Fruit fly (Drosophila melanogaster): ENCODE results near the gene wam.
A peak's percentile ranks its signal among the peaks of the same experiment; 100 is the strongest.

Gene wam

dm6 chr3R:23333334-23334035, 45.6 kb upstream of the wam start:
- TF ChIP-seq brk (GFP tag; optimal IDR thresholded peaks at IDR 0.05), result no peak
- no peak for TF ChIP-seq lola (GFP tag; optimal IDR thresholded peaks at IDR 0.05)
- peak; percentile 24 for TF ChIP-seq pan (optimal IDR thresholded peaks at IDR 0.05)
- TF ChIP-seq ey (GFP tag; optimal IDR thresholded peaks at IDR 0.05), result peak; percentile 52
- no peak for TF ChIP-seq Vsx2 (GFP tag; optimal IDR thresholded peaks at IDR 0.05; ENCODE audit: partially characterized antibody)
- peak; percentile 58 for TF ChIP-seq rgr (GFP tag; optimal IDR thresholded peaks at IDR 0.05)
- no peak for TF ChIP-seq Hr83 (GFP tag; optimal IDR thresholded peaks at IDR 0.05; ENCODE audit: poor library complexity, severe bottlenecking)
- TF ChIP-seq Hnf4 (GFP tag; optimal IDR thresholded peaks at IDR 0.05), result peak; percentile 45
- TF ChIP-seq Rel (GFP tag; optimal IDR thresholded peaks at IDR 0.05), result no peak
- TF ChIP-seq Rel (tag; optimal IDR thresholded peaks at IDR 0.05), result no peak
- TF ChIP-seq OdsH (GFP tag; optimal IDR thresholded peaks at IDR 0.05), result peak; percentile 65
- peak; percentile 59 for TF ChIP-seq fru (GFP tag; optimal IDR thresholded peaks at IDR 0.05)
- no peak for TF ChIP-seq psq (GFP tag; optimal IDR thresholded peaks at IDR 0.05)
- peak; percentile 66 for TF ChIP-seq h (GFP tag; optimal IDR thresholded peaks at IDR 0.05)
- TF ChIP-seq sv (GFP tag; optimal IDR thresholded peaks at IDR 0.05), result no peak
- no peak for TF ChIP-seq Mio (GFP tag; optimal IDR thresholded peaks at IDR 0.05)
- TF ChIP-seq jim (GFP tag; optimal IDR thresholded peaks at IDR 0.05), result no peak
- TF ChIP-seq CG32264 (GFP tag; optimal IDR thresholded peaks at IDR 0.05), result peak; percentile 33
- peak; percentile 36 for TF ChIP-seq Dfd (GFP tag; optimal IDR thresholded peaks at IDR 0.05)
- no peak for TF ChIP-seq Jra (GFP tag; optimal IDR thresholded peaks at IDR 0.05)
- TF ChIP-seq foxo (GFP tag; optimal IDR thresholded peaks at IDR 0.05), result peak in 1 of 2 experiments; percentile 68
- TF ChIP-seq dl (GFP tag; optimal IDR thresholded peaks at IDR 0.05; ENCODE audit: insufficient read depth in 1 of 2, partially characterized antibody in 2 of 2), result no peak
- TF ChIP-seq HLH106 (tag; optimal IDR thresholded peaks at IDR 0.05), result peak; percentile 59
- TF ChIP-seq woc (GFP tag; optimal IDR thresholded peaks at IDR 0.05), result peak; percentile 89
- TF ChIP-seq dmrt93B (GFP tag; optimal IDR thresholded peaks at IDR 0.05), result peak; percentile 27
- TF ChIP-seq Hr78 (GFP tag; optimal IDR thresholded peaks at IDR 0.05), result no peak
- TF ChIP-seq usp (GFP tag; optimal IDR thresholded peaks at IDR 0.05), result no peak
- peak; percentile 46 for TF ChIP-seq tai (GFP tag; optimal IDR thresholded peaks at IDR 0.05)
- TF ChIP-seq Dif (GFP tag; optimal IDR thresholded peaks at IDR 0.05; ENCODE audit: partially characterized antibody), result no peak
- no peak for TF ChIP-seq GATAd (GFP tag; optimal IDR thresholded peaks at IDR 0.05)
- TF ChIP-seq CrebA (GFP tag; optimal IDR thresholded peaks at IDR 0.05; ENCODE audit: borderline replicate concordance), result no peak

DNA sequence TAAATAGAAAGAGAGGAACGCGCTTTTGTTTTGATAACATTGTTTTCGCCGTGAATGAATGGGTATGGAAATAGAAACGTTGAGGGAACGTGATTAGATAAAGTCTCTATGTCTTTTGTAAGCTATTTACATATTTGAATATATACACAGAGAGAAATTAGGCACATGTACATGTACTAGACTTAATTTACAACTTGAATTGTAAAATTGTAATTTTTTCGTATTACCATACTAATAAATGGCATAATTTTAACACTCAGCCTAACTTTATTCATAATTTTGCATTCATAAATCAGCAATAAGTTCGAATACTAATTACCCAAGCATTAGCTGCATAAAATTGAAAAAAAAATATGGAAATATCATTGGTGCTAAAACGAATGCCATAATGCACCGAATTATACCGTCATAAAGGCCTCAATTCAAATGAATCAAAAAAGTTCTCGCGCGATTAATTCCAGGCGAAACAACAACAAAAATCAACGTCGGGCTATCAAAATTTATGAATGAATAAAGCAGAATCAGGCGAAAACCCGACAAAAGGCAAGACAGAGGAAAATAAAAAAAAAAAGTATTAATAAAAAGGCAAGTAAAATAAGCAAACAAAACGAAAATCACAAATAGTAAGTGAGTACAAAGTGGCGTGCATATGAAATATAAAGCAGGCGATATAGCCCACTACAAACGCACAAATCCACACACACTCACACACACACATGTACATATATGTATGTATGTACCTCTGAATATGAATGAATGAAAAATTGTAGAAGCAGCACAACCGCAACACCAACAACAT, 44.9 kb upstream of the wam start:
- TF ChIP-seq Myc (optimal IDR thresholded peaks at IDR 0.05), result no peak
- no peak for TF ChIP-seq woc (GFP tag; optimal IDR thresholded peaks at IDR 0.05)
- no peak for TF ChIP-seq Dif (GFP tag; optimal IDR thresholded peaks at IDR 0.05; ENCODE audit: partially characterized antibody)
- TF ChIP-seq usp (GFP tag; optimal IDR thresholded peaks at IDR 0.05), result no peak
- no peak for TF ChIP-seq Rel (GFP tag; optimal IDR thresholded peaks at IDR 0.05)
- TF ChIP-seq Rel (tag; optimal IDR thresholded peaks at IDR 0.05), result peak; percentile 15
- TF ChIP-seq br (GFP tag; optimal IDR thresholded peaks at IDR 0.05), result no peak
- no peak for TF ChIP-seq Vsx2 (GFP tag; optimal IDR thresholded peaks at IDR 0.05; ENCODE audit: partially characterized antibody)
- TF ChIP-seq Hr83 (GFP tag; optimal IDR thresholded peaks at IDR 0.05; ENCODE audit: poor library complexity, severe bottlenecking), result no peak
- TF ChIP-seq pan (optimal IDR thresholded peaks at IDR 0.05), result no peak
- TF ChIP-seq brk (GFP tag; optimal IDR thresholded peaks at IDR 0.05), result no peak
- no peak for TF ChIP-seq CG32264 (GFP tag; optimal IDR thresholded peaks at IDR 0.05)
- TF ChIP-seq sv (GFP tag; optimal IDR thresholded peaks at IDR 0.05), result no peak
- TF ChIP-seq OdsH (GFP tag; optimal IDR thresholded peaks at IDR 0.05), result peak; percentile 42
- TF ChIP-seq dl (GFP tag; optimal IDR thresholded peaks at IDR 0.05; ENCODE audit: insufficient read depth in 1 of 2, partially characterized antibody in 2 of 2), result no peak
- TF ChIP-seq dsf (GFP tag; optimal IDR thresholded peaks at IDR 0.05; ENCODE audit: borderline replicate concordance), result no peak
- no peak for TF ChIP-seq sage (GFP tag; optimal IDR thresholded peaks at IDR 0.05)
- TF ChIP-seq fru (GFP tag; optimal IDR thresholded peaks at IDR 0.05), result no peak
- TF ChIP-seq h (GFP tag; optimal IDR thresholded peaks at IDR 0.05), result peak; percentile 55
- no peak for TF ChIP-seq Hr78 (GFP tag; optimal IDR thresholded peaks at IDR 0.05)
- peak; percentile 33 for TF ChIP-seq HLH106 (tag; optimal IDR thresholded peaks at IDR 0.05)
- TF ChIP-seq Mio (GFP tag; optimal IDR thresholded peaks at IDR 0.05), result no peak
- TF ChIP-seq CrebA (GFP tag; optimal IDR thresholded peaks at IDR 0.05; ENCODE audit: borderline replicate concordance), result peak; percentile 39
- TF ChIP-seq rgr (GFP tag; optimal IDR thresholded peaks at IDR 0.05), result peak; percentile 50
- TF ChIP-seq Dfd (GFP tag; optimal IDR thresholded peaks at IDR 0.05), result no peak
- TF ChIP-seq Sp1 (GFP tag; optimal IDR thresholded peaks at IDR 0.05), result no peak
- no peak for TF ChIP-seq lola (GFP tag; optimal IDR thresholded peaks at IDR 0.05)
- TF ChIP-seq psq (GFP tag; optimal IDR thresholded peaks at IDR 0.05), result no peak
- TF ChIP-seq ey (GFP tag; optimal IDR thresholded peaks at IDR 0.05), result peak; percentile 54
- TF ChIP-seq Jra (GFP tag; optimal IDR thresholded peaks at IDR 0.05), result no peak
- TF ChIP-seq jim (GFP tag; optimal IDR thresholded peaks at IDR 0.05), result no peak
- no peak for TF ChIP-seq Abd-B (GFP tag; optimal IDR thresholded peaks at IDR 0.05)
- TF ChIP-seq dmrt93B (GFP tag; optimal IDR thresholded peaks at IDR 0.05), result peak; percentile 10
- TF ChIP-seq CG9705 (GFP tag; optimal IDR thresholded peaks at IDR 0.05), result no peak
- TF ChIP-seq N (GFP tag; optimal IDR thresholded peaks at IDR 0.05), result no peak
- TF ChIP-seq tai (GFP tag; optimal IDR thresholded peaks at IDR 0.05), result no peak
- TF ChIP-seq Hnf4 (GFP tag; optimal IDR thresholded peaks at IDR 0.05), result no peak
- no peak for TF ChIP-seq GATAd (GFP tag; optimal IDR thresholded peaks at IDR 0.05)
- TF ChIP-seq foxo (GFP tag; optimal IDR thresholded peaks at IDR 0.05), result peak in 1 of 2 experiments; percentile 12
